Worm (Caenorhabditis elegans): Measurements from ENCODE around the gene pdfr-1.

The pdfr-1 gene

DNA sequence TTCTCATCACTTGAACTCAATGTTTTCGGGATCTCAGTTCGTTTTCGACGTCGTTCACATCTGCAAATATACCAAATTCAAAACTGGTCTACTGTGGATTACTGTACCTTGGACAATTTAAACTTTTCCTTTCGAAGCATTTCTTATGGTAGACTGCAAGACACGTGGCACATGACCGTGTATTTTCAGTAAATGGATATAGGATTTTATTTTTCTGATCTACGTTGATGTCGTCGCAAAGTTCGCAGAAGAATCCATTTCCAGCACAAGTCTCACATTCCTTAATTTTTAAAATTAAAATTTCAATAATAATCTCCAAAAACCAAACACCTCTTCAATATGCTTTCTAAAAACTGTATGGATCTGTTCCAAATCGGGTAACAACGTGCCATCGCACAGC is 62.4 kb downstream of the pdfr-1 start:
- TF ChIP-seq zim-3 (tag; optimal IDR thresholded peaks at IDR 0.05), result no peak
- TF ChIP-seq snpc-1.1 (tag; optimal IDR thresholded peaks at IDR 0.05; ENCODE audit: insufficient read depth), result no peak
- TF ChIP-seq lag-1 (GFP tag; IDR thresholded peaks at IDR 0.05), result no peak
- TF ChIP-seq let-526 (GFP tag; IDR thresholded peaks at IDR 0.05), result no peak
- TF ChIP-seq rec-8 (tag; optimal IDR thresholded peaks at IDR 0.05), result no peak
- no peak for TF ChIP-seq snpc-1.3 (tag; optimal IDR thresholded peaks at IDR 0.05; ENCODE audit: insufficient read depth)
- TF ChIP-seq sea-2 (GFP tag; IDR thresholded peaks at IDR 0.05), result no peak
- no peak for TF ChIP-seq pha-4 (tag; optimal IDR thresholded peaks at IDR 0.05)
- no peak for TF ChIP-seq ZK185.1 (tag; optimal IDR thresholded peaks at IDR 0.05; ENCODE audit: poor library complexity, severe bottlenecking)
- no peak for TF ChIP-seq F55B11.4 (tag; optimal IDR thresholded peaks at IDR 0.05; ENCODE audit: borderline replicate concordance, insufficient read depth)
- TF ChIP-seq F39B2.1 (GFP tag; IDR thresholded peaks at IDR 0.05), result no peak
- no peak for TF ChIP-seq lin-35 (GFP tag; optimal IDR thresholded peaks at IDR 0.05)
- TF ChIP-seq nhr-90 (tag; optimal IDR thresholded peaks at IDR 0.05), result no peak

DNA sequence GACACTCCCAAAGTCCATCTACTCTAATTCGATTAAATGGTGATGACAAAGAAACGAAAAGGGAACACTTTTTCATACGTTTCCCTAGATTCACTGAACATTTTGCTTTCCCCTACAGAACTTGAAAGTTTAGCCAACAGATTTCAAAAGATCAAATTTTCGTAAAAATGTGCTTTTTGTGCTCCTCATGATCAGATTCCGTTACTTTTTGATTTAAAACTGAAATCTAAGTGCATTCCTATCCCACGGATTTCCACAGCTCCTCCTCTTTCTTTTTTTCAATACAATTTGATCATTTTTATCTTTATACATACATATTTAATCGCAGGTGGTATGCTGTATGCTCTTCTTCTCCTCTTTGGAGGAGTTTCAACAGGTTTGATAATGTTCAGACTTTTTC is 64.3 kb downstream of the pdfr-1 start, which contains the start of gene ddo-3:
ddo-3 (plus strand) TSS at position 301 of the 400 bp plus-strand sequence.
- no peak for TF ChIP-seq athp-1 (tag; optimal IDR thresholded peaks at IDR 0.05)

All from whole organism, young adult.